Worm (Caenorhabditis elegans) whole organism, L1 larva: Measurements from ENCODE around the gene hmg-5.

Experiments
- grh-1 ChIP-seq: fragments of 200-800 bp; sonication (Bioruptor generic); IDR thresholded peaks from 2 replicates; pipeline ENCODE4 v1.3.6; 2022; ENCODE audit warnings: missing genetic modification reagents, missing genetic modification characterization, missing compliant biosample characterization
- lin-35 ChIP-seq, 2 experiments: fragments of 150-350 bp; optimal IDR thresholded peaks; 2 replicates each; lab custom pipeline; 2014; ENCODE audit warnings: missing biosample characterization in 2 of 2, missing genetic modification characterization in 2 of 2, missing genetic modification reagents in 2 of 2
- skn-1 ChIP-seq: fragments of 150-350 bp; optimal IDR thresholded peaks from 2 replicates; lab custom pipeline; 2014; ENCODE audit warnings: missing biosample characterization, missing genetic modification characterization

DNA sequence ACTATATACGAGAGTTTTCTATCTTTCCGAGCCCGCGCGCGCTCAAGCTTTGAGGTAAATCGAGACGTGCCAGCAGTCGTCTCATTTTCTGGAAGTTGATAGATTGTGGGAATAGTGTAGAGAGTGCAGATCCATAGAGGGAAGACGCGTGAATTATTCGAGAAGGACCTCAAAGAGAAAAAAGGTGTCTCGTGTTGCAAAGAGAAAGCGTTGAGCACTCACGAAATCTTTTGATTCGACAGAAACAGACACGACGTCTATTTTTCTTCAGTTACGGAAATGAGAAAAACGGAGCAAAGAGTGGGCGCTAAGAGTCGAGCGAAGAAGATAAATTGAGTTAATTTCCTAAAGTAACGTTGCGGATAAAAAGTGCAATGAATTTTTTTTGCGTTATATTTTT, 22.2 kb downstream of the hmg-5 start:
- TF ChIP-seq grh-1 (GFP tag; lab: Robert Waterston, UW) = no peak
- TF ChIP-seq skn-1 (tag; lab: Kevin White, UChicago) = no peak
- no peak for TF ChIP-seq lin-35 (GFP tag; optimal IDR thresholded peaks at IDR 0.05; lab: Kevin White, UChicago)
